Worm (Caenorhabditis elegans) whole organism, dauer: ENCODE data around the gene jmjd-2.

Experiments used
- unc-62 ChIP-seq: sonication (generic microtip); optimal IDR thresholded peaks from 2 replicates; lab custom pipeline; 2017; ENCODE audit warnings: missing biosample characterization, missing genetic modification reagents, missing genetic modification characterization

Gene jmjd-2

DNA sequence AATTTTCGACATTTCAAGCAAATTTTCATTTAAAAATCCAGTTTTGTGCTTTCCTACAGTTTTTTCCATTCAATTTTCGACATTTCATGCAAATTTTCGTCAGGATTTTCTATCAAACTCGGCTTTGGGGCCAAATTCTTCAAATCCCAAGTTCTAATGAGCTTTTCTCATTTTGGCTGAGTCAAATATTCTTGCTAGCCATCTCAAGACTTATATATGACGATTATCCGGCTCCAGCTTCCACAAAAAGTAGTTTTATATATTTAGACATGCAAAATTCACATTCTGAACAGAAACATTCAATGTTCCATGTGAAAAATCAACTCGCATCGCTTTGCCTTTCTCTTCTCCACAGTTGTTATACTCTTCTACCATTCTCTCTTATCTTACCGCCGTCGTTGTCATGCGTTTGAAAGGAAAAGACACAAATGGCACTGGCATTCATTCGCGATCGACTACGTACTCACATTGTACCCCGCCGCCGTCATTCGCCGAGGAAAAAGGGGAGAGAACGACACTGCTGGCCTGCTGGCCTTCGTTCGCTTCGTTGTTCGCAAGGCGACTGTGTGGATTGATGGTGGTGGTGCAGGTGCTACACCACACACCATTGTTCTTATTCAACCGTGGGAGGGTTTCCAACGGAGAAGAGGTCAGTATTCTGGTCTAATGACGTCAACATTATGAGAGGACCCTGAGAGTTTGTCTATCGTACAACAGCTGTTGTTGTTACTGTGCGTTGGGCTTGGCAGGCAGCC, 4.5 kb upstream of the jmjd-2 start:
- TF ChIP-seq unc-62 (GFP tag; lab: Kevin White, UChicago) = no peak

DNA sequence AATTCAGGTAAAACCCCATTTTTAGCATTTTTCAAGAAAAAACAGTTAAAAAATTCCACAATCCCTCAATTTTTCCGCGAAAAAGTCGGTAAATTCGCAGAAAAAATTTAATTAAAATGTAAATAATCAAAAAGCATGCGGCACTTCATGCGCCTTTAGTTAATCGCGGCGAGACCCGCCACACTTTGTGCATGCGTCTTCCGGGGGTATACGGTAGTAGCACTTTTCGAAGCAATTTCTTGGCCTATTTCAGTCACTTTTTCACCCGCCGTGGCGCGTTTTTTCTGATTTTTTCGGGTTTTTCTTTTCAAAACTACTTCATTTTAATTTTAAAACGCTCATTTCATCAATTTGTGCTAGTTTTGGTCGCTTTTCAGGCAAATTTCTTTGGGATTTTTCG, 3.8 kb upstream of the jmjd-2 start:
- TF ChIP-seq unc-62 (GFP tag; lab: Kevin White, UChicago) = no peak

DNA sequence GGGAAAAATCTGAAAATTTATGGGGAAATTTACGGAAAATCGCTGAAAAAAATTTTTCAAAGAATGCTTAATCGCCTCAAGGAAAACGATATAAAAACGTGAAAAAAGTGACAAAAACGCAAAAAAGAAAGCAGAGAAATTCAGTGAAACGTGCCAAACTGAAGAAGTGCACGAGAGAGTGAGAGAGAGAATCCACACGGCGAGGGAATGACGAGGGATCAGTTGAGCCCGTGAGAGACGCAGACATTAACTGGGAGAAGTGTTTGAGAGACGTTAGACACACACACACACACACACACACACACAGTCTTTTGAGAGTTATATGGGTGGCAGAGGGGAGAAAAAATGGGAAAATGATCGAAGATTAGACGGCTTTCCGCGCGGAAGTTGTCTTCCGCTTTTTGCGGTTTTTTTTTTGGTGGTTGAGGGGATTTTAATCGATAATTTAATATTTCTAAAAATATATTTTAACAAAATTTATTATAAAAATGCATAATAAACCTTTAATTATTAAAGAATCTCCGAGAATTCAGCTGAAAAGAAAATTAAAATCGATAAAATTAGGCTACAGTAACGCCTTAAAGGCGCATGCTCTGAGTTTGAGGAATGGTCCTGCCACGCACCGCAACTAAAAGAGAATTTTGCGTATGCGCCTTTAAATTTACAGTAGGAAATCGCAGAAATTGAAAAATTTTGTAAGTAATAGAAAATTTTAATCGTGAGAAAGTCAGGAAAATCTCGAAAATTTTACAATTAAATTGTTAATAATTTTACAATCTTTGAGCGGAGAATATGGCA, 1.3 kb upstream of the jmjd-2 start:
- TF ChIP-seq unc-62 (GFP tag; lab: Kevin White, UChicago) = no peak

DNA sequence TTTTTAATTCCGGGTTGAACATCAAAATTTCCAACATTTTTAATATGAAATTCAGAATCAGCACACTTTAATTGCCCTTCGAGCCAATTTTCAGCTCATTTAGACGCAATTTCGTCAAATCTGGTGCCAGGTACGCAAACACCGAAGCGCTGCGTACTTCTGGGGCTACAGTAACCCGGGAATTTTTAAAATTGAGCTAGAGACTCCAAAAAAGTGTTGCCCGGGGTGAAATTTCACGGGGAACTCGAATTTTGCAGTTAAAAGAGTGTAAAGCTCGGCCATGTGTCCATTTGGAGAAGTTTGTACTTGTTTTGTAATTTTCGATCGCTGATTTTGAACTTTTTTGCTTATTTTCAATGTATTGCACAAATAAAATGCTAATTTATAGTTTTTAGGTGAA, 1.1 kb downstream of the jmjd-2 start:
- TF ChIP-seq unc-62 (GFP tag; lab: Kevin White, UChicago) = no peak

DNA sequence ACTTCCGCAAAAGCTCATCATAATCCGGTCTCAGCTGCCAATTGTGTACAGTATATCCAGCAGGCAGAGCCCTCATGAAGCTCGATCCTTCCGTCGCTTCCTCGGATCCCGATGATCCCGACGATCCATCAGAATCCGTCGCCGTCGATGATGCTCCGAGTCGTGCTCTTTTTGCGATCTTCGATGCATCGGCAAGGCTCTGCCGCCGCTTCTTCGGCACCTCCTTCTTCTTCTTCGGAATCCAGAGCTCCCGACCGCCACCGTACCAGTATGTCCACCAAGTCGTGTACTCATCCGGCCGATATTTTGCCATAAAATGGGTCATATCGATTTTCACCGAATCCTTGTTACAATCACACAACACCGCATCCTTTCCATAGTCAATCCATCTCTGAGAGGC, 3.5 kb downstream of the jmjd-2 start:
- no peak for TF ChIP-seq unc-62 (GFP tag; lab: Kevin White, UChicago)

DNA sequence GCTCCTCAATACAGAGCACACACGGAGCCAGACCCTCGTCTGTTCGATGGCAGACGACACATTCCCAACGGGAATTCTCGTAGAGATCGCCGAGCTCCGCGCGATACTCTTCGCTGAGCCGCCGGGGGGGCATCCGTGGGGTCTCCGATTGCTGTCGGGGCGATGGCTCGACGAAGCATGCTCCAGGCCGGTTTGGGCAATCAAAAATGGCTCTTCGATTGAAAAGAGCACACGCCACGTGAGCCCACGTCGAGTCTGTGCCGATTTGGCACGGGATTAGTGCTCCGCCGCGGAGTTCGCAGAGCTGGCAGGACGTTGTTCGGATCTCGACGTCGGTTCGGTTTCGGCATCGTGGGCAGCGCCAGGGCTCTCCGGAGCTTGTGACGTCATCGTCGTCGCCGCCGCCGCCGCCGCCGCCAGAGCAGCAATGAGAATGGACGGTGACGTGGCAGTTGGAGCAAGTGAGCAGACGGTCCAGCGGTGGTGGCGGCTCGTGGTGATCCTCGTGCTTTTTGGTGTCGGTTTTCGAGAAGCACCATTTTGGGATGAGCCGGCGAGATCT, 6.1 kb downstream of the jmjd-2 start:
- TF ChIP-seq unc-62 (GFP tag; lab: Kevin White, UChicago) = no peak

DNA sequence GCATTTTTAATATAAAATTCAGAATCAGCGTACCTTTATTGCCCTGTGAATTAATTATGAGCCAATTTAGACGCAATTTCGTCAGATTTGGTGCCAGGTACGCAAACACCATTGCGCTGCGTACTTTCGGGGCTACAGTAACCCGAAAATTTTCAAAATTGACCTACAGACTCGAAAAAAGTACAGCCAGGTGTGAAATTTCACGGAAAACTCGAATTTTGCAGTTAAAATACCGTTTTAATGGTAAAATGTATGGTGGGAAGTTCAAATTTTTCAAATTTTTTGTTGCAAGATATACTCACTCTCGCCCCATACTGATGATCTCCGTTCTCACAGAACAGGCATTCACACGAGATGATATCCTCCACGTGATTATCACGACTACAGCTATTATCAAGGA, 6.8 kb downstream of the jmjd-2 start:
- TF ChIP-seq unc-62 (GFP tag; lab: Kevin White, UChicago) = no peak

DNA sequence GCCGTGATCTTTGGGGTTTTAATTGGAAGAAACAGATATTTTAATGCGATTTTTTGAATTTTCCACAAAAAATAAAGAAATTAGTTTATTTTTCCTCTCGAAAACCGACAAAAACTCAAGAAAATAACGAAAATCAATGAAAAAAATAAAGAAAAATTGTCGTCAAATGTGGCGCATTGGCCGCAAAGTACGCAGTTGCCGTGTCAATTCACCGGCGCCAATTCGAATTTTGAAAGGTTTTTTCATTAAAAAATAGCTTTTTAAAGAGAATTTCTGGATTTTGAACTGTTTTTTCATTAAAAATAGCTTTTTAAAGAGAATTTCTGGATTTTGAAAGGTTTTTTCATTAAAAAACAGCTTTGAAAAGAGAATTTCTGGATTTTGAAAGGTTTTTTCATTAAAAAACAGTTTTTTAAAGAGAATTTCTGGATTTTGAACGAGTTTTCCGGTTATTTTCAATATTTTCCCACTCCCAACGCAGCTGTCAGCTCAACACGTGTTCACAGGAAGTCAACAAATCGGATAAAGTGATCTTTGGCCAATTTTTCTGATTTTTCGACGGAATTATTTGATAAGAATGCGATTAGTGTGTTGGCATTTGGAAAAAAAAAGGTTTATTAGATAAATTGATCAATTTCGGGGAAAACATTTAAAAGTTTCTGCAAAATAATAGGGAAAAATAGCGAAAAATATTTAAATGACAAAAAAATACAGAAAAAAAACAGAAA, 8.9 kb downstream of the jmjd-2 start:
- TF ChIP-seq unc-62 (GFP tag; lab: Kevin White, UChicago) = no peak

DNA sequence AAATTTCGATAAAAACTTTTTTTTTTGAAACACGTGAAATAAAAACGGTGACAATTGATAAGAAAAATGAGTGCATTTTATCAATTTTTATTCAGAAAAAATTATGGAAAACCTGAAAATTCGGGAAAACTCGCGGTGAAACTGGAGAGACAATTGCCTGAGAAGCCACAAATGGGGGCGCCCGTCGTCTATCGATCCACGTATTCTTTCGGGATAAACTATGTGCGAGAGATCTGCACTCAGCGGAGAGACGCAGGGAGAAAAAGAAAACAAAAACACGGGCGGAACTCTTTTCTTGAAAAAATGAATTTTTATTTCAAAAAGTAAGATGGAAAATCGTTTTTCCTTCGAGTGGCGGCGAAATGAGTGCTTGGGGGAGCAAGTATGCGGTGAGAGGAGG, 9.5 kb downstream of the jmjd-2 start, which contains the start of gene men-1:
Gene men-1 (minus strand): TSS at position 242 of the 400 bp plus-strand sequence.
- TF ChIP-seq unc-62 (GFP tag; lab: Kevin White, UChicago) = no peak

DNA sequence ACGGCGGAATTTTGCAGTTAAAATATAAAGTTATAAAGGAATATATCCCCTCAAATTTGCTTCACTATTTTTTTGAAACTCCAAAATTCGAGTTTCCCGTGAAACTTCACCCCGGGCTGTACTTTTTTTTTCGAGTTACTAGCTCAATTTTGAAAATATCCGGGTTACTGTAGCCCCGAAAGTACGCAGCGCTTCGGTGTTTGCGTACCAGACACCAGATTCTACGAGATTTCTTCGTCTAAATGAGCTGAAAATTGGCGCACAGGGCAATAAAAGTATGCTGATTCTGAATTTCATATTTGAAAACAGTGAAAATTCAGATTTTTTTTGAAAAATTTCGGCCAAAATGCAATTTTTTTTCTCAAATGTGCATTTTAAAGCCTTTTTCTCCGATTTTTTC, 12.5 kb downstream of the jmjd-2 start:
- no peak for TF ChIP-seq unc-62 (GFP tag; lab: Kevin White, UChicago)

DNA sequence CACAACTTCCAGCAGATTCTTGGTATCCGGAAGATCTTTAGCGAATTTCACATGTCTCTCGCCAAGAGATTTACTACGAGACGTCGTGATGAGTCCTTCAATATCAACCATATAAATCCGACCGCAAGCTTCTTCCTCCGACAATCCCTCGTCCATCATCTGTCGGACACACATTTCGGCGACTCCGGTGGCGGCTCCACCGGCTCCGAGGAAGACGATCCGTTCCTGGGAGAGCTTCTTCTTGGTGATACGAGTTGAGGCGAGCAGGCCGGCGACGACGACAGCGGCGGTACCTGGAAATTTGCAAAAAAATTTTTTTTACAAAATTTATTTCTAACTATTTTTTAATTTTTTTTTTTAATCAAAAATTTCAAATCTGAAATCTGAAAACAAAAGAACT, 13.3 kb downstream of the jmjd-2 start:
- no peak for TF ChIP-seq unc-62 (GFP tag; lab: Kevin White, UChicago)

DNA sequence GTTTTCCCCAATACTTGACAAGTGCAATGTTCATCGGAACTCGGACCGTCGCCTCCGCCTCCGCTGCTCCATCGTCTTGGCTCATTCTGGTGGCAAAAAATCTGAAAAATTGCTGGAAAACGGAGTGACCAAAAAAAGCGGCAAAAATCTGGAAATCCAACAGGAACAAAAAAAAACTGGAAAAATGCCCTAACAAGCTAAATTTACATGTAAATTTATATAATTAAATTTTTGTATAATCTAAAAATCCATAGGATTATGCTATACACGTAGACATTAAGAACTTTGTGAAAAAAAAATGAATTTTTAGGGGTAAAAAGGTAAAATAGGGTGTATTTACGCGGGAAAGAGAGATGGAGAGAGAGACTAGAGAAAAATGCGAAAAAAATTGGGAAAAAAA, 17.2 kb downstream of the jmjd-2 start, which contains the start of gene Y48B6A.13:
Gene Y48B6A.13 (minus strand): TSS at position 101 of the 400 bp plus-strand sequence.
- TF ChIP-seq unc-62 (GFP tag; lab: Kevin White, UChicago) = no peak

DNA sequence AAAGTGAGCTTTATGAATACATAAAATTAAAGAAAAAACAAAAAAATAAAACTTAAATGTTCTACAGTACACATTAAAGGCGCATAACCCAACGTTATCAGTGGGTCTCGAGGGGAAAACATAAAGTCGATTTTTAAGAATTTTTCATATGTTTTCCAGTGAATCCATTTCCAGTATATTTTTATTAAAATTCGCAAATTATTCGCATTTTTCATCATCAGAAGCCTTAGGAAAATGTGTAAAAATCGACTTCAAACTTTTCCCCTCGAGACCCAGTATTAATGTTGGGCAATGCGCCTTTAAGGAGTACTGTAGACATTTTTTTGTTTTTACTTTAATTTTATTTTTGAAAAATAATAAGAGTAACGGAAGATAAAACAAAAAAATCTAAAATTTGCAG, 25.3 kb downstream of the jmjd-2 start:
- no peak for TF ChIP-seq unc-62 (GFP tag; lab: Kevin White, UChicago)

DNA sequence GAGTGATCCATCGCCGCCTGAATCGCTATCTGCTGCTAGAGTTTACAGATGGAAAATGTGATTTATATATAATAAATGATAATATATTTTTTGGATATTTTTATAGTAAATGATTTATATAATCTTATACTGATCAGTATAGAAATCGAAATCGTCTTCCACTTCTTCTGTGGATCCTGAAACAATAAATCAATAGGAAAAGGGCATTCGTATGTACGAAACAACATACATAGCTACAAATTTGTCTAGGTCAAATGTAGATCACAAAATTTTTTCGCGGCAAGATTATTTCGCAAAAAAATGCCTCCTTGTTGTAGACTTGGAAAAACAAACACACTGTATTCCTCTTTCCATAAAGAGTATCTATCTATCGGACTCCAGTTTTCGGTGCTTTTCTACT, 29.3 kb downstream of the jmjd-2 start, which contains the start of gene Y48B6A.10:
Gene Y48B6A.10 (plus strand): TSS at position 301 of the 400 bp plus-strand sequence.
- no peak for TF ChIP-seq unc-62 (GFP tag; lab: Kevin White, UChicago)

DNA sequence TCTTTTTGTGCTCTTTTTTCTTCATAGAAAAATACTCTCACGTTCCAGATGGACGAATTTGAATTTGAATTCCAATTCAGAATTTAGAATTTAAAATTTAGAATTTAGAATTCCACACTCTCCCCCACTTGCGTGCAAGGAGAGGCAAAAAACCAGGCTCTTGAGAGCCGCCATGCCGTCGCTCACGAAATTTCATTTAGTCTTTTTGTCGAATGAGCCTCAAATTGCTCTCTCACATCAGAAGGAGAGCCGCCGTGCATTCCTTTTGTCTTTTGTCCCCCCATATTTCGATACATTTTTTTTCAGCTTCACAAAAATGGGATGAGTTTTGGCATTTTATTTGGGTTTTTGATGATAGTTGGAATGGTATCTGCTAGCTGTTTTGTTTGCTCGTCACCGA, 32.3 kb downstream of the jmjd-2 start, which contains the start of gene hot-7:
Gene hot-7 (plus strand): TSS at position 301 of the 400 bp plus-strand sequence.
- TF ChIP-seq unc-62 (GFP tag; lab: Kevin White, UChicago) = no peak
